Fruit fly (Drosophila melanogaster): ENCODE data around the gene GILT1.

Gene GILT1

dm6 chr3R:13433623-13434022 lies 32.0 kb upstream of the GILT1 start (continued):
- TF ChIP-seq CG13624 (GFP tag; optimal IDR thresholded peaks at IDR 0.05) (no peak), fd102C (GFP tag; optimal IDR thresholded peaks at IDR 0.05) (no peak), Gug (GFP tag; IDR thresholded peaks at IDR 0.05) (no peak), en (GFP tag; optimal IDR thresholded peaks at IDR 0.05) (peak; percentile 48), Ptx1 (GFP tag; IDR thresholded peaks at IDR 0.05) (peak; percentile 62), Fer2 (tag; optimal IDR thresholded peaks at IDR 0.05) (peak; percentile 42), CG1024 (GFP tag; IDR thresholded peaks at IDR 0.05) (no peak), pros (GFP tag; optimal IDR thresholded peaks at IDR 0.05) (no peak), CG7963 (GFP tag; IDR thresholded peaks at IDR 0.05; ENCODE audit: partially characterized antibody) (no peak), CG1602 (GFP tag; optimal IDR thresholded peaks at IDR 0.05) (peak; percentile 71), D19B (GFP tag; optimal IDR thresholded peaks at IDR 0.05) (peak; percentile 47), HLH54F (GFP tag; optimal IDR thresholded peaks at IDR 0.05) (peak; percentile 51), NC2α (GFP tag; optimal IDR thresholded peaks at IDR 0.05) (no peak), CG6813 (GFP tag; optimal IDR thresholded peaks at IDR 0.05) (peak; percentile 78), mam (GFP tag; optimal IDR thresholded peaks at IDR 0.05) (peak; percentile 50), CG14441 (GFP tag; IDR thresholded peaks at IDR 0.05) (peak; percentile 83), corto (GFP tag; optimal IDR thresholded peaks at IDR 0.05) (no peak), amos (GFP tag; IDR thresholded peaks at IDR 0.05; ENCODE audit: partially characterized antibody) (no peak), Sox100B (GFP tag; optimal IDR thresholded peaks at IDR 0.05) (peak; percentile 68), CG2678 (tag; optimal IDR thresholded peaks at IDR 0.05) (peak; percentile 92), klu (GFP tag; IDR thresholded peaks at IDR 0.05) (peak; percentile 35; the same call in 1 of the 2 replicates), Adf1 (GFP tag; IDR thresholded peaks at IDR 0.05) (peak; percentile 39), Spps (tag; optimal IDR thresholded peaks at IDR 0.05) (peak; percentile 59), wek (GFP tag; optimal IDR thresholded peaks at IDR 0.05) (peak; percentile 63), tap (tag; optimal IDR thresholded peaks at IDR 0.05) (peak; percentile 87), ind (GFP tag; optimal IDR thresholded peaks at IDR 0.05) (peak; percentile 65), D (optimal IDR thresholded peaks at IDR 0.05) (no peak), D (GFP tag; optimal IDR thresholded peaks at IDR 0.05) (peak; percentile 37), Rx (GFP tag; IDR thresholded peaks at IDR 0.05) (no peak), repo (GFP tag; optimal IDR thresholded peaks at IDR 0.05) (no peak), CG32532 (GFP tag; IDR thresholded peaks at IDR 0.05) (peak; percentile 75), CG10565 (GFP tag; optimal IDR thresholded peaks at IDR 0.05) (no peak), Nf-YA (GFP tag; IDR thresholded peaks at IDR 0.05) (no peak), cg (GFP tag; optimal IDR thresholded peaks at IDR 0.05) (no peak), toy (GFP tag; IDR thresholded peaks at IDR 0.05) (0 out of 2 replicates have a peak, but pooled peaks have one; percentile 50), CG5953 (GFP tag; IDR thresholded peaks at IDR 0.05) (peak; percentile 30; the same call in 1 of the 2 replicates), Myb (GFP tag; optimal IDR thresholded peaks at IDR 0.05) (peak; percentile 2), Bdp1 (GFP tag; optimal IDR thresholded peaks at IDR 0.05) (peak; percentile 44), peb (GFP tag; IDR thresholded peaks at IDR 0.05) (no peak), CG10979 (tag; optimal IDR thresholded peaks at IDR 0.05) (peak; percentile 81), Hr51 (GFP tag; optimal IDR thresholded peaks at IDR 0.05) (peak; percentile 10 to 95), CG1603 (tag; optimal IDR thresholded peaks at IDR 0.05) (peak; percentile 73), CG10431 (GFP tag; optimal IDR thresholded peaks at IDR 0.05) (peak; percentile 67), CG7839 (tag; optimal IDR thresholded peaks at IDR 0.05) (peak; percentile 71), salm (tag; optimal IDR thresholded peaks at IDR 0.05) (peak; percentile 81), ham (GFP tag; IDR thresholded peaks at IDR 0.05) (no peak), CG30020 (tag; optimal IDR thresholded peaks at IDR 0.05) (peak; percentile 64), bbx (GFP tag; IDR thresholded peaks at IDR 0.05; ENCODE audit: partially characterized antibody) (no peak), Hmr (GFP tag; optimal IDR thresholded peaks at IDR 0.05) (peak; percentile 83), ERR (GFP tag; optimal IDR thresholded peaks at IDR 0.05) (no peak), CG32767 (GFP tag; IDR thresholded peaks at IDR 0.05) (peak; percentile 90)
